Worm (Caenorhabditis elegans) whole organism, L4 larva: Measurements from ENCODE around the gene Y68A4B.3.

Experiments used
- snpc-4 ChIP-seq: fragments of 150-350 bp; optimal IDR thresholded peaks from 2 replicates; lab custom pipeline; 2014; ENCODE audit warnings: missing biosample characterization, missing genetic modification characterization
- spr-1 ChIP-seq: sonication (generic microtip); optimal IDR thresholded peaks from 2 replicates; lab custom pipeline; 2016; ENCODE audit warnings: mild to moderate bottlenecking, missing genetic modification characterization, missing compliant biosample characterization

- TF ChIP-seq spr-1 (tag; lab: Kevin White, UChicago) (no peak), snpc-4 (tag; lab: Kevin White, UChicago) (no peak)
Observed at ce11 chrV:17220345-17220744, 22.1 kb downstream of the Y68A4B.3 start, which contains the start of gene srh-109.
